Fruit fly (Drosophila melanogaster) whole organism, embryonic: Measurements from ENCODE around the gene Helz.

Source experiments
- CG42726 ChIP-seq: fragments of 200-800 bp; sonication (Bioruptor generic); IDR thresholded peaks from 2 replicates; pipeline ENCODE4 v1.3.6; 2022; ENCODE audit warnings: missing biosample characterization, missing genetic modification characterization; ENCODE audit not compliant: partially characterized antibody
- CG6689 ChIP-seq: fragments of 200-800 bp; sonication (Bioruptor generic); IDR thresholded peaks from 2 replicates; pipeline ENCODE4 v1.3.6; 2022; ENCODE audit warnings: missing biosample characterization, missing genetic modification characterization
- jigr1 ChIP-seq: fragments of 200-800 bp; sonication (Bioruptor generic); IDR thresholded peaks from 3 replicates; pipeline ENCODE4 v1.3.6; 2022; ENCODE audit warnings: missing biosample characterization, missing genetic modification characterization
- z ChIP-seq: fragments of 200-800 bp; sonication (Bioruptor generic); IDR thresholded peaks from 3 replicates; pipeline ENCODE4 v1.3.6; 2022; ENCODE audit warnings: missing biosample characterization, missing genetic modification characterization

DNA sequence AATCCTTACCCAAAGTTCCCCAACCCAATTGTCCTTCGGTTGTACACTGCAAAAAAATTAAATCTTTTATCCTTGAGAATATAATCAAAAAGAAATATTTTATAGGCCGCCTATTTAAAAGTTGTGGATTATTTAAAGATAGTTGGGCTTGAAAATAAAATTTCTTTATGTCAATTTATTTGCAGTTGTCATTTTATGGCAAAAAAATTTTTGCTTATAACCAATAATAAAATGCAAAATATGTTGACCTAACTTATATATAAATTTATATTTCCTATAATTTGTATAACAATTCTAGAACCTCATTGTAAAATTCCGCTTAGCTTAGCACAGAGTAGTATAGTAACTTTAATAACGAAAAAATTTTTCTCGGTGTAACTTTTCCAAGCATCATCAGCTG is 57.7 kb downstream of the Helz start:
- TF ChIP-seq jigr1 (GFP tag; lab: Robert Waterston, UW) (no peak), z (GFP tag; lab: Robert Waterston, UW) (no peak), CG6689 (GFP tag; lab: Robert Waterston, UW) (no peak), CG42726 (GFP tag; lab: Robert Waterston, UW) (no peak)
